Fruit fly (Drosophila melanogaster): ENCODE measurements around the gene CG32564.

The CG32564 gene

DNA sequence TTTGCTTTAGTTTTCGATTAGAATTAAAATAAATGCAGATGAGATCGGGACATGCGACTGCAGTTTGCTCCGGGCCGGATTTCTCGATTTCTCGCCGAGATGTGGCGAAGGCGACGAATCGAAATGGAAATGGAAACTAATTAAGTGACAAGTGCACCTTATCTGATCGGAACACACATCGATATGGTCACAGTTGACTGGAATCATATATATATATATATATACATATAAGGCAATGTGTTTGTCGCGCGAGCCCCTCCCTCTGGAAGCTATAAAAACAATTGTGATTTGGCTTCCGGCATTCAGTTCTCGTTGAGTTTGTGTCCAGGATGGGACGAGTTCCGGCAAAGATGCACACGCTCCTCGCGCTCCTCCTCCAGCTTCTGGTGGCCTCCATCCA, 8.8 kb downstream of the CG32564 start, which contains the start of gene CG5162:
Gene CG5162, plus strand, starts transcription at position 301 of the 400 bp plus-strand sequence.
- TF ChIP-seq kay (GFP tag; ENCODE audit: borderline replicate concordance), result no peak
- TF ChIP-seq toe (GFP tag; optimal IDR thresholded peaks at IDR 0.05), result no peak
- no peak for TF ChIP-seq CG11617 (GFP tag; optimal IDR thresholded peaks at IDR 0.05)
- no peak for TF ChIP-seq CG5204 (GFP tag; optimal IDR thresholded peaks at IDR 0.05)
- no peak for TF ChIP-seq cnc (optimal IDR thresholded peaks at IDR 0.05)
- no peak for TF ChIP-seq CG12768 (GFP tag; optimal IDR thresholded peaks at IDR 0.05)
- TF ChIP-seq ovo (GFP tag; optimal IDR thresholded peaks at IDR 0.05), result no peak
- no peak for TF ChIP-seq cic (GFP tag; optimal IDR thresholded peaks at IDR 0.05)
- TF ChIP-seq CG14711 (tag; optimal IDR thresholded peaks at IDR 0.05), result no peak
- no peak for TF ChIP-seq CG7101 (tag; optimal IDR thresholded peaks at IDR 0.05)
- TF ChIP-seq Mnt (GFP tag; optimal IDR thresholded peaks at IDR 0.05), result no peak
- TF ChIP-seq CG33017 (tag; optimal IDR thresholded peaks at IDR 0.05), result no peak
- no peak for TF ChIP-seq tj (GFP tag; optimal IDR thresholded peaks at IDR 0.05)
- no peak for TF ChIP-seq Crg-1 (GFP tag; optimal IDR thresholded peaks at IDR 0.05)
- TF ChIP-seq CG7045 (GFP tag; optimal IDR thresholded peaks at IDR 0.05), result no peak
- TF ChIP-seq Clk (GFP tag; optimal IDR thresholded peaks at IDR 0.05), result no peak
- TF ChIP-seq pad (GFP tag; optimal IDR thresholded peaks at IDR 0.05), result no peak

- TF ChIP-seq bab1 (GFP tag; optimal IDR thresholded peaks at IDR 0.05) (no peak), CG33017 (tag; optimal IDR thresholded peaks at IDR 0.05) (no peak), CG1620 (GFP tag; optimal IDR thresholded peaks at IDR 0.05) (no peak), CG7045 (GFP tag; optimal IDR thresholded peaks at IDR 0.05) (no peak), CG7101 (tag; optimal IDR thresholded peaks at IDR 0.05) (no peak), ovo (GFP tag; optimal IDR thresholded peaks at IDR 0.05) (no peak), pad (GFP tag; optimal IDR thresholded peaks at IDR 0.05) (no peak), cic (GFP tag; optimal IDR thresholded peaks at IDR 0.05) (no peak), CG14711 (tag; optimal IDR thresholded peaks at IDR 0.05) (no peak)
These were observed 12.2 kb downstream of the CG32564 start, which contains the start of gene CG12998 for dm6 chrX:17218232-17218951. TSS of gene CG12998 (plus strand) at chrX:17218667.

- no peak for TF ChIP-seq Mnt (GFP tag; optimal IDR thresholded peaks at IDR 0.05)
- TF ChIP-seq Clk (GFP tag; optimal IDR thresholded peaks at IDR 0.05), result no peak
- TF ChIP-seq Crg-1 (GFP tag; optimal IDR thresholded peaks at IDR 0.05), result no peak
- no peak for TF ChIP-seq CG11617 (GFP tag; optimal IDR thresholded peaks at IDR 0.05)
- TF ChIP-seq bab1 (GFP tag; optimal IDR thresholded peaks at IDR 0.05), result no peak
- TF ChIP-seq CG7045 (GFP tag; optimal IDR thresholded peaks at IDR 0.05), result no peak
- TF ChIP-seq cnc (optimal IDR thresholded peaks at IDR 0.05), result no peak
- TF ChIP-seq cic (GFP tag; optimal IDR thresholded peaks at IDR 0.05), result no peak
- no peak for TF ChIP-seq pad (GFP tag; optimal IDR thresholded peaks at IDR 0.05)
- TF ChIP-seq CG1620 (GFP tag; optimal IDR thresholded peaks at IDR 0.05), result no peak
- no peak for TF ChIP-seq CG7101 (tag; optimal IDR thresholded peaks at IDR 0.05)
- no peak for TF ChIP-seq kay (GFP tag; ENCODE audit: borderline replicate concordance)
These were observed 14.9 kb downstream of the CG32564 start, which contains the start of gene CG5172 for dm6 chrX:17221142-17221541. TSS of gene CG5172 (plus strand) at chrX:17221442.

dm6 chrX:17223715-17224114, 17.5 kb downstream of the CG32564 start, which contains the start of gene CG34327:
TSS of gene CG34327 (minus strand) at chrX:17223815.
- TF ChIP-seq pad (GFP tag; optimal IDR thresholded peaks at IDR 0.05), result no peak
- no peak for TF ChIP-seq Crg-1 (GFP tag; optimal IDR thresholded peaks at IDR 0.05)
- TF ChIP-seq tj (GFP tag; optimal IDR thresholded peaks at IDR 0.05), result no peak
- no peak for TF ChIP-seq cnc (optimal IDR thresholded peaks at IDR 0.05)
- no peak for TF ChIP-seq cic (GFP tag; optimal IDR thresholded peaks at IDR 0.05)
- TF ChIP-seq CG11617 (GFP tag; optimal IDR thresholded peaks at IDR 0.05), result no peak
- no peak for TF ChIP-seq Clk (GFP tag; optimal IDR thresholded peaks at IDR 0.05)
- no peak for TF ChIP-seq ovo (GFP tag; optimal IDR thresholded peaks at IDR 0.05)
- TF ChIP-seq CG1620 (GFP tag; optimal IDR thresholded peaks at IDR 0.05), result no peak
- TF ChIP-seq Hr96 (GFP tag; optimal IDR thresholded peaks at IDR 0.05), result no peak
- TF ChIP-seq kay (GFP tag; ENCODE audit: borderline replicate concordance), result no peak
- TF ChIP-seq toe (GFP tag; optimal IDR thresholded peaks at IDR 0.05), result no peak
- TF ChIP-seq CG33017 (tag; optimal IDR thresholded peaks at IDR 0.05), result no peak
- no peak for TF ChIP-seq CG14711 (tag; optimal IDR thresholded peaks at IDR 0.05)
- no peak for TF ChIP-seq CG12768 (GFP tag; optimal IDR thresholded peaks at IDR 0.05)

DNA sequence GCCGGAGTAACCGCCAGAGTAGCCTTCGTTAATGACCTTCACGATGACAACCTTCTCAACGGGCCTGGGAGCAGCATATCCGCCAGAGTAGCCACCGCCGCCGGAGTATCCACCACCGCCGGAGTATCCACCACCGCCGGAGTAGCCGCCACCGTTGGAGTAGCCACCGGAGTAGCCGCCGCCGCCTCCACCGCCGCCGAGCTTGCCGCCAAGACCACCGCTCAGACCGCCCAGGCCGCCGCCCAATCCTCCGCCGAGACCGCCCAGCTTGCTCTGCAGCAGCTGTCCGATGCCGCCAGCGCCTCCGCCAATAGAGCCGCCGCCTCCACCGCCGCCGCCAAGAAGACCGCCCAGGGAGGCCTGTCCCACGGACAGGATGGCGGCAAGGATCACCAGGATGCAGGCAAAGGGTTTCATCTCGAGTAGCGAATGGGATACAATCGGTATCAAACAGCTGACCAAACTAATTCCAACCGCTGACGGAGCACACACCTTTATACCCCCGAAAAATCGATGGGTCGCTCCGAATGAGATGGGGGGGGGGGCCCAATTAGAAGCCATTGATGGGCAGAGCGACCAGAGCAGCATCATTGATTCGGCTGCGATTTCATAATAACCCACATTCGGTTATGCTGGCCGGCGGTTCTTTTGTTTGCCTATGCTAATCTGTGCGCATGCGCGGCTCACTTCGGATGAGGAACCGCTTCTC, 19.9 kb downstream of the CG32564 start:
- TF ChIP-seq cnc (optimal IDR thresholded peaks at IDR 0.05) (no peak), cic (GFP tag; optimal IDR thresholded peaks at IDR 0.05) (no peak), Crg-1 (GFP tag; optimal IDR thresholded peaks at IDR 0.05) (no peak), tj (GFP tag; optimal IDR thresholded peaks at IDR 0.05) (no peak), Mnt (GFP tag; optimal IDR thresholded peaks at IDR 0.05) (no peak), pad (GFP tag; optimal IDR thresholded peaks at IDR 0.05) (no peak), CG7101 (tag; optimal IDR thresholded peaks at IDR 0.05) (no peak)

DNA sequence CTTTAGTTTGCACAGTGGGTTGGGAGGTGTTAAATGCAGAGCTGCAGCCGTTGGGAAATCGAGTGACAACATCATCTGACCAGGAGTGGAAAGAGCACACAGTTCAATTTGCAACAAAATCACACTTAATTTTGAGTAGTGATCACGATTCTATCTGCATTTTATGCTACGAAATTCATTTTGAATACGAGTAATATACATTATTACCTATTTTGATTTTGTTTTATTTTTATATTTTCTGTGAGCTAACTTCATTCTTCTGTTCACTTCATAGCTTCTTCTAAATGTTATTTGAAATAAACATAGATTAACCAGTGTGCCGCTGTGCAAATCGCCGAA, 20.4 kb downstream of the CG32564 start, which contains the start of gene CG10598:
Gene CG10598, minus strand, starts transcription at position 187 of the 339 bp plus-strand sequence.
- TF ChIP-seq Mnt (GFP tag; optimal IDR thresholded peaks at IDR 0.05) (no peak), cic (GFP tag; optimal IDR thresholded peaks at IDR 0.05) (no peak)

Measured in whole organism, adult.